Fruit fly (Drosophila melanogaster) whole organism, embryonic: ENCODE data around the gene mahe.

Experiments used
- Adf1 ChIP-seq: fragments of 200-800 bp; sonication (Bioruptor generic); IDR thresholded peaks from 2 replicates; pipeline ENCODE4 v1.3.6; 2022; ENCODE audit warnings: missing biosample characterization, missing genetic modification characterization
- Antp ChIP-seq: fragments of 200-800 bp; sonication (Bioruptor generic); optimal IDR thresholded peaks from 3 replicates; lab custom pipeline; 2016; ENCODE audit warnings: missing biosample characterization, missing genetic modification characterization
- B-H2 ChIP-seq: fragments of 200-800 bp; sonication (Bioruptor generic); optimal IDR thresholded peaks from 2 replicates; lab custom pipeline; 2018; ENCODE audit warnings: missing biosample characterization, mild to moderate bottlenecking, missing genetic modification characterization
- BEAF-32 ChIP-seq: fragments of 200-800 bp; sonication (Bioruptor generic); optimal IDR thresholded peaks from 3 replicates; lab custom pipeline; 2017; ENCODE audit warnings: missing biosample characterization, missing genetic modification characterization, mild to moderate bottlenecking, moderate library complexity, missing genetic modification reagents
- CG13624 ChIP-seq: fragments of 200-800 bp; sonication (Bioruptor generic); optimal IDR thresholded peaks from 2 replicates; lab custom pipeline; 2016; ENCODE audit warnings: missing biosample characterization, missing genetic modification characterization
- CG13894 ChIP-seq: fragments of 200-800 bp; sonication (Bioruptor generic); optimal IDR thresholded peaks from 3 replicates; lab custom pipeline; 2018; ENCODE audit warnings: missing biosample characterization, mild to moderate bottlenecking, missing genetic modification characterization, moderate library complexity
- CG17612 ChIP-seq: fragments of 200-800 bp; sonication (Bioruptor generic); IDR thresholded peaks from 2 replicates; pipeline ENCODE4 v1.3.6; 2022; ENCODE audit warnings: missing biosample characterization, missing genetic modification characterization
- CG1832 ChIP-seq: fragments of 200-800 bp; sonication (Bioruptor generic); optimal IDR thresholded peaks from 2 replicates; lab custom pipeline; 2017; ENCODE audit warnings: missing biosample characterization, mild to moderate bottlenecking, missing genetic modification characterization, inconsistent platforms
- CG2116 ChIP-seq: fragments of 200-800 bp; sonication (Bioruptor generic); optimal IDR thresholded peaks from 3 replicates; lab custom pipeline; 2018; ENCODE audit warnings: missing biosample characterization, mild to moderate bottlenecking, missing genetic modification characterization
- CG2199 ChIP-seq: fragments of 200-800 bp; sonication (Bioruptor generic); IDR thresholded peaks from 3 replicates; pipeline ENCODE4 v1.3.6; 2022; ENCODE audit warnings: missing biosample characterization, missing genetic modification characterization
- CG34376 ChIP-seq: fragments of 200-800 bp; sonication (Bioruptor generic); optimal IDR thresholded peaks from 2 replicates; lab custom pipeline; 2018; ENCODE audit warnings: missing biosample characterization, mild to moderate bottlenecking, missing genetic modification characterization
- CG4360 ChIP-seq: fragments of 200-800 bp; sonication (Bioruptor generic); IDR thresholded peaks from 2 replicates; pipeline ENCODE4 v1.3.6; 2022; ENCODE audit warnings: missing biosample characterization, missing genetic modification characterization
- CG8089 ChIP-seq: fragments of 200-800 bp; sonication (Bioruptor generic); optimal IDR thresholded peaks from 3 replicates; lab custom pipeline; 2016; ENCODE audit warnings: missing biosample characterization, missing genetic modification characterization
- CG9876 ChIP-seq: fragments of 200-800 bp; sonication (Bioruptor generic); optimal IDR thresholded peaks from 2 replicates; lab custom pipeline; 2016; ENCODE audit warnings: missing biosample characterization, missing genetic modification characterization
- CG9932 ChIP-seq: fragments of 200-800 bp; sonication (Bioruptor generic); IDR thresholded peaks from 2 replicates; pipeline ENCODE4 v1.3.6; 2022; ENCODE audit warnings: missing biosample characterization, missing genetic modification characterization
- CHES-1-like ChIP-seq: fragments of 200-800 bp; sonication (Bioruptor generic); optimal IDR thresholded peaks from 2 replicates; lab custom pipeline; 2016; ENCODE audit warnings: missing biosample characterization, missing genetic modification characterization
- D19A ChIP-seq: fragments of 200-800 bp; optimal IDR thresholded peaks from 3 replicates; lab custom pipeline; 2019; ENCODE audit warnings: missing biosample characterization, mild to moderate bottlenecking, missing genetic modification characterization, moderate library complexity
- Dp ChIP-seq: fragments of 200-800 bp; sonication (Bioruptor generic); optimal IDR thresholded peaks from 2 replicates; lab custom pipeline; 2018; ENCODE audit warnings: missing biosample characterization, mild to moderate bottlenecking, missing genetic modification characterization, moderate library complexity
- E2f1 ChIP-seq: fragments of 200-800 bp; sonication (Bioruptor generic); IDR thresholded peaks from 2 replicates; pipeline ENCODE4 v1.3.6; 2022; ENCODE audit warnings: missing biosample characterization, missing genetic modification characterization
- E2f2 ChIP-seq: fragments of 200-800 bp; sonication (Bioruptor generic); IDR thresholded peaks from 2 replicates; pipeline ENCODE4 v1.3.6; 2022; ENCODE audit warnings: missing biosample characterization, missing genetic modification characterization
- Elba2 ChIP-seq: fragments of 200-800 bp; sonication (Bioruptor generic); optimal IDR thresholded peaks from 3 replicates; lab custom pipeline; 2016; ENCODE audit warnings: missing biosample characterization, missing genetic modification characterization
- GATAe ChIP-seq: fragments of 200-800 bp; sonication (Bioruptor generic); conservative IDR thresholded peaks from 2 replicates; pipeline ENCODE4 v1.3.6; 2022; ENCODE audit warnings: missing biosample characterization, missing genetic modification characterization
- Hmr ChIP-seq: fragments of 200-800 bp; sonication (Bioruptor generic); optimal IDR thresholded peaks from 3 replicates; lab custom pipeline; 2017; ENCODE audit warnings: mild to moderate bottlenecking, missing biosample characterization, missing genetic modification reagents, missing genetic modification characterization
- Hmx ChIP-seq: fragments of 200-800 bp; sonication (Bioruptor generic); optimal IDR thresholded peaks from 2 replicates; lab custom pipeline; 2016; ENCODE audit warnings: missing biosample characterization, missing genetic modification characterization
- MESR4 ChIP-seq: fragments of 200-800 bp; sonication (Bioruptor generic); optimal IDR thresholded peaks from 2 replicates; lab custom pipeline; 2018; ENCODE audit warnings: missing biosample characterization, mild to moderate bottlenecking, missing genetic modification characterization, moderate library complexity
- Med ChIP-seq: fragments of 200-800 bp; sonication (Bioruptor generic); peaks from one replicate; lab custom pipeline; 2016; ENCODE audit warnings: missing biosample characterization, missing genetic modification characterization, mild to moderate bottlenecking, inconsistent platforms, moderate library complexity
- Nf-YC ChIP-seq: fragments of 200-800 bp; optimal IDR thresholded peaks from 3 replicates; lab custom pipeline; 2019; ENCODE audit warnings: missing biosample characterization, mild to moderate bottlenecking, missing genetic modification characterization, moderate library complexity
- Pdp1 ChIP-seq, 2 experiments: fragments of 200-800 bp; sonication (Bioruptor generic); optimal IDR thresholded peaks; 3 replicates each; lab custom pipeline; 2016; ENCODE audit warnings: missing biosample characterization in 2 of 2, missing genetic modification characterization in 2 of 2, mild to moderate bottlenecking in 1 of 2, moderate library complexity in 1 of 2
- Ptx1 ChIP-seq: fragments of 200-800 bp; sonication (Bioruptor generic); IDR thresholded peaks from 2 replicates; pipeline ENCODE4 v1.3.6; 2022; ENCODE audit warnings: missing biosample characterization, missing genetic modification characterization
- Sin3A ChIP-seq: fragments of >200 bp; optimal IDR thresholded peaks from 2 replicates; lab custom pipeline; 2018
- Sry-β ChIP-seq: fragments of 200-800 bp; sonication (Bioruptor generic); optimal IDR thresholded peaks from 2 replicates; lab custom pipeline; 2018; ENCODE audit warnings: missing biosample characterization, mild to moderate bottlenecking, missing genetic modification characterization, moderate library complexity
- Xrp1 ChIP-seq: fragments of 200-800 bp; sonication (Bioruptor generic); IDR thresholded peaks from 2 replicates; pipeline ENCODE4 v1.3.6; 2022; ENCODE audit warnings: missing biosample characterization, missing genetic modification characterization
- abd-A ChIP-seq: fragments of 200-800 bp; sonication (Bioruptor generic); optimal IDR thresholded peaks from 3 replicates; lab custom pipeline; 2019; ENCODE audit warnings: missing biosample characterization, mild to moderate bottlenecking, missing genetic modification characterization, moderate library complexity
- caup ChIP-seq: fragments of 200-800 bp; sonication (Bioruptor generic); optimal IDR thresholded peaks from 3 replicates; lab custom pipeline; 2017; ENCODE audit warnings: missing biosample characterization, mild to moderate bottlenecking, missing genetic modification characterization, moderate library complexity; ENCODE audit not compliant: severe bottlenecking
- ewg ChIP-seq: fragments of 200-800 bp; sonication (Bioruptor generic); optimal IDR thresholded peaks from 3 replicates; lab custom pipeline; 2017; ENCODE audit warnings: mild to moderate bottlenecking, missing biosample characterization, missing genetic modification reagents, missing genetic modification characterization
- exex ChIP-seq: fragments of 200-800 bp; sonication (Bioruptor generic); optimal IDR thresholded peaks from 4 replicates; lab custom pipeline; 2018; ENCODE audit warnings: missing biosample characterization, mild to moderate bottlenecking, missing genetic modification characterization, moderate library complexity
- gfzf ChIP-seq: fragments of 200-800 bp; sonication (Bioruptor generic); optimal IDR thresholded peaks from 2 replicates; lab custom pipeline; 2016; ENCODE audit warnings: missing biosample characterization, mild to moderate bottlenecking, missing genetic modification characterization, moderate library complexity
- grn ChIP-seq: fragments of 200-800 bp; sonication (Bioruptor generic); optimal IDR thresholded peaks from 3 replicates; lab custom pipeline; 2017; ENCODE audit warnings: missing biosample characterization, missing genetic modification characterization
- hbn ChIP-seq: fragments of 200-800 bp; sonication (Bioruptor generic); IDR thresholded peaks from 2 replicates; pipeline ENCODE4 v1.3.6; 2022; ENCODE audit warnings: missing biosample characterization, missing genetic modification characterization; ENCODE audit not compliant: partially characterized antibody
- hth ChIP-seq: fragments of >200 bp; optimal IDR thresholded peaks from 2 replicates; lab custom pipeline; 2017; ENCODE audit warnings: inconsistent platforms
- inv ChIP-seq: fragments of 200-800 bp; sonication (Bioruptor generic); IDR thresholded peaks from 2 replicates; pipeline ENCODE4 v1.3.6; 2022; ENCODE audit warnings: missing biosample characterization, missing genetic modification characterization; ENCODE audit not compliant: partially characterized antibody
- lab ChIP-seq: fragments of 200-800 bp; sonication (Bioruptor generic); optimal IDR thresholded peaks from 3 replicates; lab custom pipeline; 2017; ENCODE audit warnings: missing biosample characterization, missing genetic modification characterization, mild to moderate bottlenecking, moderate library complexity, missing genetic modification reagents
- nerfin-2 ChIP-seq: fragments of 200-800 bp; sonication (Bioruptor generic); IDR thresholded peaks from 2 replicates; pipeline ENCODE4 v1.3.6; 2022; ENCODE audit warnings: missing biosample characterization, missing genetic modification characterization; ENCODE audit not compliant: partially characterized antibody
- nmo ChIP-seq: fragments of 200-800 bp; sonication (Bioruptor generic); optimal IDR thresholded peaks from 2 replicates; lab custom pipeline; 2018; ENCODE audit warnings: missing biosample characterization, mild to moderate bottlenecking, missing genetic modification characterization, moderate library complexity
- onecut ChIP-seq: fragments of 200-800 bp; sonication (Bioruptor generic); IDR thresholded peaks from 2 replicates; pipeline ENCODE4 v1.3.6; 2022; ENCODE audit warnings: missing biosample characterization, missing genetic modification characterization
- rib ChIP-seq: fragments of 200-800 bp; sonication (Bioruptor generic); IDR thresholded peaks from 2 replicates; pipeline ENCODE4 v1.3.6; 2022; ENCODE audit warnings: missing biosample characterization, missing genetic modification characterization
- row ChIP-seq: fragments of 200-800 bp; sonication (Bioruptor generic); IDR thresholded peaks from 3 replicates; pipeline ENCODE4 v1.3.6; 2022; ENCODE audit warnings: missing biosample characterization, missing genetic modification characterization
- sens ChIP-seq: fragments of 200-800 bp; sonication (Bioruptor generic); peaks from one replicate; lab custom pipeline; 2016; ENCODE audit warnings: missing biosample characterization, missing genetic modification characterization
- trem ChIP-seq: fragments of 200-800 bp; optimal IDR thresholded peaks from 3 replicates; lab custom pipeline; 2019; ENCODE audit warnings: missing biosample characterization, mild to moderate bottlenecking, missing genetic modification characterization, moderate library complexity
- zfh1 ChIP-seq: fragments of 200-800 bp; sonication (Bioruptor generic); IDR thresholded peaks from 3 replicates; pipeline ENCODE4 v1.3.6; 2022; ENCODE audit warnings: missing biosample characterization, missing genetic modification characterization

Gene mahe

DNA sequence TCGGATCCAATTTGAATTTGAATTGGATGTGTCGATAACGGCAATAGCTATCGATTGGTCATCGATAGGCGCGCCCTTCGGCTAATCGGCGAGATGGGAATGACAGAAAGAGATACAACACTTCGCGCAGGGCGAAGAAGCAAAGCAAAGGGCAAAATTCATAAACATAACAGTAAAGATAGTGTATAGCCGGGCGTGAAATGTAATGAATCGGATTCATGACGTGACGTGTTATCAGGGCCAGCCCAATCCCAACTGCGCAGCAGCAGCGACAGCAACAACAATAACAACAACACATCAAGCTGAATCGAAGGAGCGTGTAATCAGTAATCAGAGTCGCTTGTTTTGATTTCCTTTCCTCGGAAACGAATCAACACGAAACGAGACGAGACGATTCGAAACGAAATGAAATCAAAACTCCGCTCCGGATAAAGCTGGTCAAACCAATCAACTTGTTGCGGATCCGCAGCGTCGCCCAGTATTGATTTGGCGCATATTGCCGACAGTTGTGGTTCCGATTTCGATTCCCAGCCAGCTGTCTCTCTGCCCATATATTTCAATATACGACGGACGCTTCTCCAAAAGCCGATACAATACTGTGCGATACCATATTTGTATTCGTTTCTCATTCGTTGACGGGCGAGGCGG, 19.1 kb downstream of the mahe start, which contains the start of gene snz (continued):
- peak; percentile 86 for TF ChIP-seq ewg (GFP tag; lab: Kevin White, UChicago)
- no peak for TF ChIP-seq Sry-β
- peak; percentile 89 for TF ChIP-seq Adf1 (GFP tag; lab: Robert Waterston, UW)
- TF ChIP-seq Sin3A (lab: Kevin White, UChicago): peak; percentile 8
- peak; percentile 65 for TF ChIP-seq CG13894 (tag; lab: Kevin White, UChicago)
- peak; percentile 30 for TF ChIP-seq B-H2
- peak; percentile 10 for TF ChIP-seq caup
- no peak for TF ChIP-seq hth (lab: Kevin White, UChicago)
- no peak for TF ChIP-seq CG8089 (GFP tag; lab: Kevin White, UChicago)
- peak; percentile 80 for TF ChIP-seq abd-A
- peak; percentile 48; the same call in 1 of the 2 replicates for TF ChIP-seq inv (GFP tag; lab: Robert Waterston, UW)
- no peak for TF ChIP-seq Xrp1 (GFP tag; lab: Robert Waterston, UW)
- TF ChIP-seq gfzf (GFP tag; lab: Kevin White, UChicago): peak; percentile 2
- peak in 1 of 2 experiments; percentile 52 for TF ChIP-seq Pdp1 (GFP tag; optimal IDR thresholded peaks at IDR 0.05; lab: Kevin White, UChicago)
- peak; percentile 87 for TF ChIP-seq CG2116 (GFP tag; lab: Kevin White, UChicago)
- TF ChIP-seq sens (GFP tag; lab: Kevin White, UChicago): peak; percentile 70
- no peak for TF ChIP-seq CG17612 (GFP tag; lab: Robert Waterston, UW)
- TF ChIP-seq Antp: no peak
- no peak for TF ChIP-seq Ptx1 (GFP tag; lab: Robert Waterston, UW)
- 0 out of 3 replicates have a peak, but pooled peaks have one; percentile 41 for TF ChIP-seq CG2199 (GFP tag; lab: Robert Waterston, UW)
- peak; percentile 69 for TF ChIP-seq grn
- TF ChIP-seq CHES-1-like: no peak
- peak; percentile 53 for TF ChIP-seq Elba2 (GFP tag; lab: Kevin White, UChicago)
- peak; percentile 50 for TF ChIP-seq Nf-YC
- peak; percentile 75 for TF ChIP-seq hbn (GFP tag; lab: Robert Waterston, UW)
- peak; percentile 38 for TF ChIP-seq MESR4 (GFP tag; lab: Kevin White, UChicago)
- no peak for TF ChIP-seq Hmr
- peak; percentile 54; the same call in 1 of the 2 replicates for TF ChIP-seq GATAe (GFP tag; lab: Robert Waterston, UW)
- TF ChIP-seq rib (GFP tag; lab: Robert Waterston, UW): no peak
- TF ChIP-seq lab (GFP tag; lab: Kevin White, UChicago): peak; percentile 46
- TF ChIP-seq CG13624 (GFP tag; lab: Kevin White, UChicago): peak; percentile 47
- TF ChIP-seq Dp (GFP tag; lab: Kevin White, UChicago): peak; percentile 75
- no peak for TF ChIP-seq CG1832 (GFP tag; lab: Kevin White, UChicago)
- no peak for TF ChIP-seq Hmx (GFP tag; lab: Kevin White, UChicago)
- peak; percentile 77 for TF ChIP-seq CG4360
- 0 out of 2 replicates have a peak, but pooled peaks have one; percentile 5 for TF ChIP-seq CG9932 (GFP tag; lab: Robert Waterston, UW)
- 0 out of 3 replicates have a peak, but pooled peaks have one; percentile 27 for TF ChIP-seq zfh1 (GFP tag; lab: Robert Waterston, UW)
- TF ChIP-seq nmo (GFP tag; lab: Kevin White, UChicago): peak; percentile 1
- TF ChIP-seq E2f2 (GFP tag; lab: Robert Waterston, UW): peak; percentile 83
- TF ChIP-seq CG34376 (GFP tag; lab: Kevin White, UChicago): peak; percentile 97
- TF ChIP-seq D19A (tag; lab: Kevin White, UChicago): peak; percentile 86
- TF ChIP-seq E2f1: no peak
- peak; percentile 55 for TF ChIP-seq row (GFP tag; lab: Robert Waterston, UW)
- peak; percentile 1 for TF ChIP-seq trem (tag; lab: Kevin White, UChicago)
- TF ChIP-seq Med: peak; percentile 71
- TF ChIP-seq CG9876 (GFP tag; lab: Kevin White, UChicago): no peak
- peak; percentile 68 for TF ChIP-seq exex (tag; lab: Kevin White, UChicago)
- peak; percentile 85 for TF ChIP-seq onecut (GFP tag; lab: Robert Waterston, UW)
- TF ChIP-seq BEAF-32: peak; percentile 73
- peak; percentile 65 for TF ChIP-seq nerfin-2 (GFP tag; lab: Robert Waterston, UW)
